Worm (Caenorhabditis elegans) whole organism, L4/young adult: ENCODE data around the gene cnp-2.

ENCODE experiments used
- W03F9.2 ChIP-seq: fragments of 150-350 bp; optimal IDR thresholded peaks from 2 replicates; lab custom pipeline; 2014; ENCODE audit warnings: missing biosample characterization, missing genetic modification characterization
- him-1 ChIP-seq: sonication (generic microtip); optimal IDR thresholded peaks from 2 replicates; lab custom pipeline; 2016; ENCODE audit warnings: missing genotype, missing genetic modification reagents, missing genetic modification characterization, missing compliant biosample characterization

ce11 chrII:12787831-12788248 is 27.2 kb downstream of the cnp-2 start, which contains the start of gene alkb-7:
- TF ChIP-seq him-1 (no peak), W03F9.2 (tag; lab: Kevin White, UChicago) (no peak)
